Fruit fly (Drosophila melanogaster) S2 (cell line): Measurements from ENCODE around the gene Nf-YA.
A peak's percentile ranks its signal among the peaks of the same experiment; 100 is the strongest.

Experiments used
- CG8478 ChIP-seq: fragments of >200 bp; optimal IDR thresholded peaks from 2 replicates; lab custom pipeline; 2018
- CTCF ChIP-seq, 2 experiments: fragments of >200 bp; optimal IDR thresholded peaks; 2 replicates each; lab custom pipeline; 2018

Gene Nf-YA

DNA sequence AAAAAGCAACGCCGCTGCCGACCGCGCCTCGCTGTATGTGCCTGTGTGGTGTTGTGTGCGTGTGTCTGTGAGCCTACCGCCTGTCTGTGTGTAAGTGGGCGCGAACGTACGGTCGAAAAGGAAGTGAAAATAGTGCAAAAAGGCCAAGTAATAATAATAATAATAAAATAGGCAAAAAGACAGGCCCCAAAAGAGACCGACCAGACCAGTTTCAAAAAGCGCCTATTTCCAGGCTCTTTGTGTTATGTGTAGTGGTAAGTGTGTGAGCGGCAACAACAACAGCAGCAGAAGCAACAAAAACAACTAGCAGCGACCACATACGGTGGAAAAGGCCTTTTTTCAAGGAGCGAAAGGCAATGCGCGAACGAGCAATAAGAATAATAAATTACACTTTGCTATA is 20.7 kb upstream of the Nf-YA start:
- TF ChIP-seq CG8478 (lab: Kevin White, UChicago) = no peak
- no peak for TF ChIP-seq CTCF (optimal IDR thresholded peaks at IDR 0.05; lab: Kevin White, UChicago)

DNA sequence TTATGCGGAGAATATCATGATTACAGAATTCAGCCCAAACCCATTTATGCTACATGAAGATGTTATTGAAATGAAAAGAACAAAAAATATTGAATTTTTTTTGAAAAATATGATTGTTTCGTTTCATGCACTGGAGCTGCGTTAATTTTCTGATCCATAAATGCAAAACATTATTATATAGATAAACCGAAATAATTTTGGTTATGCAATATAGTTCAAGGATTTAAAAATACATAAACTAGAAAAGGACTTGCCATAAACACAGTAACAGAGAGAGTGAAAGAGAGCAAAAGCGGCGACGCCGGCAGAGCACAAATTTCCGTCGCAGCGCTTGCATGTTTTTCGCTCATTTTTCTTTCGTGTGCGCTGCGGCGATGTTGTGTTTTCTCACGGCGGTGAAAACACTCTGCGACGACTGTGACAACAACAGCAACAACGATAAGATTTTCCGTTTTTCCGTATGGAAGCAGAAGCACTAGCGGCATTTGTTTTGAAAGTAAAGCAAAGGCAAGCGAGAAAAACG is 20.2 kb upstream of the Nf-YA start:
- TF ChIP-seq CTCF (optimal IDR thresholded peaks at IDR 0.05; lab: Kevin White, UChicago) (no peak), CG8478 (lab: Kevin White, UChicago) (no peak)

DNA sequence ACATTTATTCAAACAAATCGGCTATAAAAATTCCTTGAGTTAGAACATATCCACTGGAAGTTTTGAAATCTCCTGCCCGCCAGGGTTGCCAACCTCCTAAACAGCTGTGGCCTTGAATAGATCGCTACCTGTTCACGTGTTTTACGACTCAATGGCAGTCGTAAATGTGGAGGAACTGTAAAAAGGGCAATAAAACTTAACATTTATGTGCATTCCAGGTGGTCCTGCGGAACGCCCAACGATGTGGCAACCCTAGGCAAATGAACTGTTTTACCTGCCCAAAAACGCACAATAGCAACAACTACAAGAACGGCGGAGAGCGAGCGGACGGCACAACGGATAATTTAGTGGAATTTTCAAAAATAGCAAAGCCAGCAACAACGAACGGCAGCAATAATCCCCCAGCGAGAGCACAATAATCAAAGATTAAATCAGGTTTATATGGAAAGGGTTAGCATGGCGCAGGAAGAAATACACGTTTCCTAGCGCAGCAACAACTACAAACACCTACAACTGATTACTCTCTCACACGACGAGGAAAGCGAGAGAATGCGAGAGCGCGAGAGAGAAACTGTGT is 19.7 kb upstream of the Nf-YA start:
- TF ChIP-seq CTCF (optimal IDR thresholded peaks at IDR 0.05; lab: Kevin White, UChicago) (no peak), CG8478 (lab: Kevin White, UChicago) (no peak)

DNA sequence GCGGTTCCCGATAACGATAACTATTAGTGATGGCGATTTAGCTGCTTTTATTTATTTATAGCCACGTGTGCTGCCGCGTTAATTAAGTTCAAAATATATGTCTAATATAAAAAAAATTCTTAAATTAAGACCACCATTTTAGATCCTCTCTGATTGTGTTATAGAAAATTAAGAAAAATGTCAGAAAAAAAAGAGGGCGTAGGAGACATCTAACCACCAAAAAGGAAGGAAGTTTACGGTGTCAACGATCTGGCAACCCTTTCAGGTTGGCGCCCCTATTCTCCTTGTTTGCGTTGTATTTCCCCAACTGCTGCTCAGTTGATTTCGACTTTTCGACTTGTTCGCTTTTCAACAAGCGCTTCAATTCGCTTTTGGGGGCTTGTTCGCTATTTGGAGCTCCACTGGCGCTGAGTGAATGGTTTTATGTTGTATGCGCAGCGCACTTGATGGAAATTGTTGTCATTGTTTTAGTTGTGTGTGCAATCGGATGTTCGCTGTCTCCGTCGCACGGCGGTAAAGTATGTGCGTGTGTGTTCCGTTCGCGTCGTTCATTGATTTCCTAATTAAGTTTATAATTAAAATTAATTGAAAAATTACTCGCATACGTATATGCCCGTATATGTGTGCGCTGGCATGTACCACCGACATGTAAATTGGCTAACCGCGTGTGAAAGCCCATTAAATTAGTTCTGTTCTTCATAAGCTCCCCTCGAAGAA is 18.9 kb upstream of the Nf-YA start, which contains the start of the genes CG3434 and CG44838:
Gene CG3434, minus strand, starts transcription at position 25 of the 717 bp plus-strand sequence.
Gene CG44838, plus strand, starts transcription at position 276 of the 717 bp plus-strand sequence.
- TF ChIP-seq CTCF (optimal IDR thresholded peaks at IDR 0.05; lab: Kevin White, UChicago) (peak in 1 of 2 experiments; percentile 20), CG8478 (lab: Kevin White, UChicago) (no peak)

DNA sequence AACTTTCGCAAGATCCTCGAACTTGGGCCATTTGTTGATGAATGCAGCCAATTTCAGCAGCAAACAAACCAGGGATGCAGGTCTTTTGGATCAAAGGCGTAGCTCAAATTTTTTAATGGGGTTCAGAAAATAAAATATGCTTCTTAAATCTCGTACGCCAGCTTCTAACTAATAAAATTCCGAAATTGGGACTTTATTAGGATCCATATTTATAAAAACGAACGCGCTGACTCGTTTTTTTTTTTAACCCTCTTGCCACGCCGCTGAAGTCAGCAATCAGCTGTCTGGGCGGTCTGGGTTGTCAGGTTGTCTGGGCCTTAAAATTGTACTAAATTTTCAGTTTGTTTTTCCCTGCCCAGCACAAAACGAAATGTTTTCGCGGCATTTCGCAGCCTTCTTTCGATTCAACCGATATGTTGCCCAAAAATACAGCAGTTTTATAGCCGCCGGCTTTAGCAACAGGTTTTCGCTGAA is 15.6 kb upstream of the Nf-YA start, which contains the start of gene CG3437:
Gene CG3437, minus strand, starts transcription at position 51 of the 474 bp plus-strand sequence.
- no peak for TF ChIP-seq CTCF (optimal IDR thresholded peaks at IDR 0.05; lab: Kevin White, UChicago)
- TF ChIP-seq CG8478 (lab: Kevin White, UChicago) = no peak

DNA sequence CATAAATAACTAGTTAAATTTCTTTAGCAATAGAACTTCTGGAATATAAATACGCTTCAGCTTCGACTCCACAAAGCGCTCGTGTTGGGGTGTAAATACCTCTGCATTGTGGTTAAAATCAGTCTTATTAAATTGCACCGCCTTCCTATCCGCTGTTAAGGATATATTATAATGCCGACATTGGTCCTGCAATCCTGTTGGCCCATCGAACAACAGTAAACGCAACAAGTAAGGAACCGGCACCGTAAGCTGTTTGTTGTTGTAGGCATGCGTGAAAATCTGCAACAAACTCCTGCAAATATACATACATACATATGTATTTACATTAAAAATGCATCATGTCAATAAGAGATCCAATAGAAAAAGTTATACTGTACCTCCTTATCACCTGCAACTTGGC is 14.3 kb upstream of the Nf-YA start:
- TF ChIP-seq CTCF (optimal IDR thresholded peaks at IDR 0.05; lab: Kevin White, UChicago) (no peak), CG8478 (lab: Kevin White, UChicago) (no peak)

DNA sequence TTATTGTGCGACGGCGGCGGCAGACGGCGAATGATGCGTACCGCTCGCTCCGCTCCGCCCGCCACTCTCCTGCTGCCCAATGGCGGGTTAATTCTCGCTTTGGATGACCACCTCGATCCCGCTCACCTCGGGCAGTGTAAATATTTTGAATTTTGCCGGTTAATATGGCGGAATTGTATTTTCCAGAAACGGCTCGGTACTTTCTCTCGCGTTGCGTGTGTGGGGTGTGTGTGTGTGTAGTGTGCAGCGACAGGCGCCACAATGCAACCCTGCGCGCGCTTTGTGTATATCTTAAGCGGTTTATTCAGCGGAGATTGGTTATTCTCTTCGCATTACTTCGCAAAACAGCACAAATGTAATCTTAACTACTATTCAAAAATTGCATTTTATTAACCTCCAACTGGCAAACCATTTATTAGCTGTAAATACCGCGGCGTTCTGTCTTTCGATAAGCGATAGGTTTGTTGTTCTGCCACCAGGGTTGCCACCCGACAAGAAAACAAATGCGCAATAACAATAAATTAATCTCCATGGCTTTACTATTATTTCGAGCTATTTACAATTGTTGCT is 13.8 kb upstream of the Nf-YA start, which contains the start of the genes phol and CG3552:
Gene phol, minus strand, starts transcription at position 463 of the 570 bp plus-strand sequence.
Gene CG3552, plus strand, starts transcription at position 500 of the 570 bp plus-strand sequence.
- TF ChIP-seq CTCF (optimal IDR thresholded peaks at IDR 0.05; lab: Kevin White, UChicago) (peak in 1 of 2 experiments; percentile 23), CG8478 (lab: Kevin White, UChicago) (no peak)

DNA sequence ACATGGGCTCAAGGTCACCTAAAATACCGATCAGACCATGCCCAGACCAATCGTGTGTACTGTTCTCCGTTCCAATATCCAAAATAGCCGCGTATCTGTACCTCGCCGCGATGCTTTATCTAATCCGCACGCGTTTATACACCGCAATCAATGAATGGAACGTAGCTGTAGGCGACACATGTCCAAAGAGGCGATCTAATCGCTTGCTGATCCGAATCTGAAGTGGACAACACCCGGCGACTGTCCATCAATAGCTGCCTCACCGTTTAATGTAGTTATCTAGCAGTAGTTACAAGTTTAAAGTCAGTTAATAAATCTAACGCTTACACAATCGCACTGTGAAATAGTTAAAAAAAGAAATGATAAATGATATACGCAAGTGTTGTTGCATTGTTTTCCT is 10.4 kb upstream of the Nf-YA start:
- TF ChIP-seq CG8478 (lab: Kevin White, UChicago) (no peak), CTCF (optimal IDR thresholded peaks at IDR 0.05; lab: Kevin White, UChicago) (no peak)

DNA sequence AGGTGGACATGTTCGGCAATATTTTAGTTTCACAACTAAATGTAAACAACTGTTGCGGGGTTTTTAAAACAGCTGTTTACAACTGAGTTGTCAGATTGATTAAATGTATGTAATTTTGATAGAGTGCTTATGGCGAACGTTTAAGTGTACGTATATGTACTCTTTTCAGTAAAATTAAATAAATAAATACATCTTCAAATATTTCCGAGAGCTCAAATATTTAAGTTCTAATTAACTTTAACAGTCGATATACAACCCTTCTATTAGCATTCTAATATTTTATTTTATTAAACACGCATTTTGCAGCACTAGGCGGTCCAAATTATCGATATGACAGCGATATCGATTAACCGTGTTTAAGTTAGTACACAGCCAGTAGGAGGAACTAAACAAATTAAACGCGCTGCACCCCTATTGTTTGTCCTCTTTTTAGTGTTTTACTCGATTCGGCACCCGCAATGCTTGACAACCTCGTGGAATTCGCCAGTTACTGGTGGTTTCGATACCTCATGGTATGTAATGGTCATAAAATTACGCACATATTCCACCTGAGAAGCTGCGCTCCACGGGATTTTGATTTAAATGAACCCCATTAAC is 9.6 kb upstream of the Nf-YA start, which contains the start of the genes CG3448 and ghi:
Gene CG3448, minus strand, starts transcription at position 51 of the 597 bp plus-strand sequence.
Gene ghi, plus strand, starts transcription at position 355 of the 597 bp plus-strand sequence.
- no peak for TF ChIP-seq CG8478 (lab: Kevin White, UChicago)
- no peak for TF ChIP-seq CTCF (optimal IDR thresholded peaks at IDR 0.05; lab: Kevin White, UChicago)

DNA sequence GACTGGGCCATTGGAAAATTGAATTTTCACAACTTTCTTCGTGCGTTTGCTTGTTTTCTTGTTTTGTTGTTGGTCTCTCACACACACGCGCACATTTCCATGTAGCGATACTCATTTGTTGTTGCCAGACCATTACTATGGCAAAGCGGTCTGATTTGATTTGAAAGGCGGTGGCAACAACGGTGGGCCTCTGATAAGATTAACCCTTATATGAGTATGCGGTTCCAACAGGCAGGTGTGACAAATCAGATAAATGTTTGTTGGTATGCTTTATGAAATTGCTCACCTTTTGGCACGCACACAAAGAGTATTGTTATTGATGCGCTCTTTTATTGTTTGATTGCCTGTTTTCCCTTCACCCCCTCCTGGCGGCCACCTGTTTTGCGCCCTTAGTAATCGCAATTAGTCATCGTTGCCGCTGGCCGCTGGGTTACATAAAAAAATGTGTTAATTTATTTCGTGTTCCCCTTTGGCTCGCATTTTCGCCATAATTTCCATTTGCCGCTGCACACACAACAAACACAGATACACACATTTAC is 5.2 kb upstream of the Nf-YA start:
- TF ChIP-seq CTCF (optimal IDR thresholded peaks at IDR 0.05; lab: Kevin White, UChicago) (no peak), CG8478 (lab: Kevin White, UChicago) (no peak)

DNA sequence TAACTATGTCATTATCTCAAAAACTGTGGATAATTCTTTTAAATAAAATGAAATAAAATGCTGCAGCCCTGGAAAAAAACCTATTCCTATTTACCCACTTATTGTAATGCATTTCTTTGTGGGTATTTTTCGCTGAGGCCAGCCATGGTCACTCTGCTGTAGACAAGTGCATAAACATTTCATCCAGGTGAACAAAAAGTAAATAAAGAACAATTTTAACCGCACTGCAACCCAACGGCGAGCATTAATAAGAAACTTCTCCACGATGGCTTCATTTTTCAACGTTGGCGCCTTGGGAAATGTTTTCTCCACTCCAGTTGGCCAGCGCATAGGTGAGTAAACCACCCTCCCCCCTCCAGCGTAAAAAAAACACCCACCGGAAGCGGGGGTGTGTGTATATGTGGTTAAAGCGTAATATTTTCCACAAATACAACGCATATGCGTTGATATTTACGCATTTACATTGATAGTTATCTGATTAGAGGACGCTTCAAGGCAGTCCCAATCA is 4.7 kb upstream of the Nf-YA start, which contains the start of gene CG3529:
Gene CG3529, plus strand, starts transcription at position 134 of the 508 bp plus-strand sequence.
- no peak for TF ChIP-seq CTCF (optimal IDR thresholded peaks at IDR 0.05; lab: Kevin White, UChicago)

DNA sequence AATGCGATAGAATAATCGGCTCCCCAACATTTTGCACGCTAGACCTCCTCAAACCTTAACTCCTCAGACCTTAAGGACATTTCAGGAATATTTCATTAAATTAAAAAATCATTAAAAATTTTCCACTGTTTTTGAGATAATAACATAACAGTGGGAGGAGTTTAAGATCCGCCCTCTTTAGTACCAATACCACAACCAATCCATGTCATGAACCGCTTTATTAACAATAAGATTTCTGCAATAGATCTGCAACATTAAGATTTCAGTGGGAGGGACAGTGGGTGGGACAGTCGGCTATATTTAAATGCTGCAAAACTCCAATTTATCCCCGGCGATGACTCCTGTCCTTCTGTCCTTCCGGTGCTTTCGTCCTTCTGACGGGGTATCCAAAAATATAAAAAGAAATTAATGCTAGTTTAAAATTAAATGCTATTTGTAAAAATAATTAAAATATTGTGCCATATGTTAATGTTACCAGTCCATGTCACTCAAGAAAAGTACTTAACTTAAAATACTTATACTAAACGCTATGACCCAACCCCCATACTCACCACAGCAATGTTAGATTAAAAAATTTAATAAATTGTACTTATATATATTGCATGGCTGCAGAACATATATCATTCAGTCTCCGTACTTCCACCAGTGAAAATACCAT is 687 bp upstream of the Nf-YA start, which contains the start of gene Srg3:
Gene Srg3, plus strand, starts transcription at position 608 of the 658 bp plus-strand sequence.
- TF ChIP-seq CG8478 (lab: Kevin White, UChicago) = no peak
- TF ChIP-seq CTCF (optimal IDR thresholded peaks at IDR 0.05; lab: Kevin White, UChicago) = peak in 1 of 2 experiments; percentile 16

DNA sequence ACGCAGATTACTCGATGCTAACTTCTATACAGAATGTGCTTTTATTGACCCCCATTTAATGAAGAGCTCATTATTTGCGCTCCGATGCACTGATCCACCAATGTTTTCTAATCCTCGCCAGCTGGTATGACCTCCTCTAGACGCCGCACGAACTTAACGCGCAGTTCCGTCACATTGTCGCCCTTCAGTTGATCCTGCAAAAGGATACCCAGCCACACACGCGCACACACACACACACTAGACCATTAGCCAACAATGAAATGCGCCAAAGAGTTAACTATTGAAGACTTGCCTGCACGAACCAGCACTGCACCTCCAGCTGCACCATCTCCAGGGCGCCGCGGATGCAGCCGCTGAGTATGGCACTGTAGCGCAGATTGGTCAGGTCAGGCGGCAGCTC is 3.2 kb downstream of the Nf-YA start:
- no peak for TF ChIP-seq CG8478 (lab: Kevin White, UChicago)
- no peak for TF ChIP-seq CTCF (optimal IDR thresholded peaks at IDR 0.05; lab: Kevin White, UChicago)
